Fruit fly (Drosophila melanogaster): Measurements from ENCODE around the gene Arglu1.

The Arglu1 gene

DNA sequence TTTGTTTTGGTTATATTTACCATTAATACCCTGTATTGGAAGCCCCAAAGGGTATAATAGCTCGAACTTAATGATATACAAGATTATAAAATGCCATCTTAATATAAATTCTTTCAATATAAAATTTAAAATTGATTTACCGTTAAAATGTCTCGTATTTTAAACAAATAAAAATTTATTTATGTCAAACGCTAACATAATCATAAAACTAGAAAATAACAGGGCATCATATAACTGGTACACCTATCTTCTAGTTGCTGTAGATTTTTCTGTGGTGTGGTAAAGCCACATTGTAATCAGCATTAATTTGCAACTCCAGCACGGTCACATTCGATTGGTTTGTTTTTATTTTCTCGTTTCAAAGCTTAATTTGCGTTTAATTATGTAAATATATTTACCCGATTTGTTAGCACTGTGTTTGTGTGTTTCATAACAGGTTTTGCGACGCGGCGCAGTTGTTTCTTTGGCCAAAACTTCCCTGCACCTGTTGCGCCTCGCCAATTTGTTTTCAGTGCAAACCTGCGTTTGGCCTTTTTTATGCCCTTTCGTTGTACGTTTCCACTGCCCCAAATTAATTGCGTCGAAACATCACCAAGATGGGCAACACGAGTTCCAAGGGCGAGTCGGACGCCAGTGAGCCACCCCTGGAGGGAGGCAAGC lies 19.2 kb upstream of the Arglu1 start, which contains the start of the genes CG4658 and CG5846 (continued):
- TF ChIP-seq mam (GFP tag; optimal IDR thresholded peaks at IDR 0.05) (peak; percentile 72), CG42726 (GFP tag; IDR thresholded peaks at IDR 0.05; ENCODE audit: partially characterized antibody) (no peak), CG4360 (GFP tag; IDR thresholded peaks at IDR 0.05) (peak; percentile 38; the same call in 1 of the 2 replicates), hkb (optimal IDR thresholded peaks at IDR 0.05) (no peak), hkb (GFP tag; IDR thresholded peaks at IDR 0.05) (peak; percentile 96), so (GFP tag; IDR thresholded peaks at IDR 0.05) (peak; percentile 93; the same call in 2 of the 3 replicates), Sox100B (GFP tag; optimal IDR thresholded peaks at IDR 0.05) (peak; percentile 91), YL-1 (GFP tag; optimal IDR thresholded peaks at IDR 0.05) (peak; percentile 91), HLH3B (GFP tag; IDR thresholded peaks at IDR 0.05) (peak; percentile 97), CG15011 (GFP tag; optimal IDR thresholded peaks at IDR 0.05) (peak; percentile 86), Six4 (GFP tag; optimal IDR thresholded peaks at IDR 0.05) (peak; percentile 94), Blimp-1 (GFP tag; optimal IDR thresholded peaks at IDR 0.05) (peak; percentile 95), CG16815 (GFP tag; optimal IDR thresholded peaks at IDR 0.05) (peak; percentile 90), CG3163 (GFP tag; optimal IDR thresholded peaks at IDR 0.05) (peak; percentile 29), Lpt (GFP tag; optimal IDR thresholded peaks at IDR 0.05) (no peak), CG14014 (GFP tag; IDR thresholded peaks at IDR 0.05) (peak; percentile 92), Adf1 (GFP tag; IDR thresholded peaks at IDR 0.05) (peak; percentile 77), CG11723 (GFP tag; optimal IDR thresholded peaks at IDR 0.05) (peak; percentile 80), salm (tag; optimal IDR thresholded peaks at IDR 0.05) (peak; percentile 91), CG13775 (GFP tag; optimal IDR thresholded peaks at IDR 0.05) (peak; percentile 93), Sin3A (optimal IDR thresholded peaks at IDR 0.05) (peak; percentile 18), Nf-YB (GFP tag; optimal IDR thresholded peaks at IDR 0.05) (peak; percentile 83), Fer3 (tag; optimal IDR thresholded peaks at IDR 0.05) (peak; percentile 94), CG2678 (tag; optimal IDR thresholded peaks at IDR 0.05) (peak; percentile 96), E2f1 (GFP tag; IDR thresholded peaks at IDR 0.05) (peak; percentile 96), emc (GFP tag; optimal IDR thresholded peaks at IDR 0.05) (peak; percentile 30), jing (GFP tag; optimal IDR thresholded peaks at IDR 0.05) (no peak), CG15269 (tag; optimal IDR thresholded peaks at IDR 0.05) (peak; percentile 93), CG14441 (GFP tag; IDR thresholded peaks at IDR 0.05) (peak; percentile 94), p53 (GFP tag; optimal IDR thresholded peaks at IDR 0.05) (peak; percentile 62), kay (GFP tag; optimal IDR thresholded peaks at IDR 0.05) (peak; percentile 92), CG32532 (GFP tag; IDR thresholded peaks at IDR 0.05) (peak; percentile 95), dm (GFP tag; optimal IDR thresholded peaks at IDR 0.05) (peak; percentile 48), CG16779 (GFP tag; IDR thresholded peaks at IDR 0.05) (no peak), nerfin-2 (GFP tag; IDR thresholded peaks at IDR 0.05; ENCODE audit: partially characterized antibody) (no peak), Dfd (GFP tag; optimal IDR thresholded peaks at IDR 0.05) (no peak), vfl (GFP tag; optimal IDR thresholded peaks at IDR 0.05) (peak; percentile 59), CG2120 (GFP tag; optimal IDR thresholded peaks at IDR 0.05) (peak; percentile 95), schlank (tag; optimal IDR thresholded peaks at IDR 0.05) (peak; percentile 72), CG3065 (GFP tag; optimal IDR thresholded peaks at IDR 0.05) (peak; percentile 89), CG17802 (tag; optimal IDR thresholded peaks at IDR 0.05) (peak; percentile 64), sqz (GFP tag; optimal IDR thresholded peaks at IDR 0.05) (peak; percentile 79), hth (optimal IDR thresholded peaks at IDR 0.05) (no peak), CG4617 (GFP tag; optimal IDR thresholded peaks at IDR 0.05; ENCODE audit: borderline replicate concordance) (peak; percentile 92), Optix (GFP tag; IDR thresholded peaks at IDR 0.05) (no peak), CG10267 (tag; optimal IDR thresholded peaks at IDR 0.05) (peak; percentile 93), Fer1 (GFP tag; optimal IDR thresholded peaks at IDR 0.05) (peak; percentile 88), bbx (GFP tag; IDR thresholded peaks at IDR 0.05; ENCODE audit: partially characterized antibody) (peak; percentile 12; the same call in 1 of the 2 replicates), C15 (GFP tag; IDR thresholded peaks at IDR 0.05) (peak; percentile 78; the same call in 2 of the 3 replicates), CG2202 (tag; optimal IDR thresholded peaks at IDR 0.05) (peak; percentile 91), onecut (GFP tag; IDR thresholded peaks at IDR 0.05) (peak; percentile 66)
